Fruit fly (Drosophila melanogaster): ENCODE results near the gene Hmgcr.

Hmgcr gene

DNA sequence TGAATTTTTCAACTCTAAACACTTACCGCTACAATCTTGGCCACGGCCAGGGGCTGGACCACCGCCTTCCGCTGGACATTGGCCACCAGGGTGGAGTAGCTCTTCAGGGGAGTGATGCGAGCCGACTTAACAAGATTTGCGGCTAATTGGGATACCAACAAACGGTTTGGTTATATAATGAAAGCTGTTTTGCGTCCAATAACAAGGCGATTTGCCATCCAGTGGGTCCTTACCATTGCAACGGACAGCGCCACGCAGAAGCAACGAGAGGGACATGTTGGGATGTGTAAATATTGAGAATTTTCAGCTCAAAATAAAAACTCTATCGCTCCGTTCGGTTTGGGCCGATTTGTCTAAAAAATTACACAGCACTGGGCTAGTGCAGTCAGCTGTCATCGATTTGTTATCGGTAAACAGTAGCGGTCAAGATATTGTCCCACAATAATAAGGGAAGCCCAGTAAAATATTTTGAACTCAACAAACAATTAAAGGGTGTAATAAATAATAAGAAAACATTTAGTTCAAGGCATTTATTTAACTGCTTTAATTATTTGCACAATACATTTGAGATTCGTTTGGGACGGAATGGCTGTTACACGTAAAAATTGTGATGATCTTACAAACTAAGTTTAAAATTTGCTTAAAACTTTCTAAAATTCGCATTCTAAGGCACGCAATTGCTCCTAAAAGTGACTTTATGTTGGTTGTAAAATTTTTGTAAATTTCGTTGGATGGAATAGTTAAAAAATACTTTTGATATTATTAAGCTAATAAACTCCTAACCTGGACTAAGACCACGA lies 27.3 kb downstream of the Hmgcr start, which contains the start of gene SdhD (continued):
- TF ChIP-seq unpg (GFP tag; optimal IDR thresholded peaks at IDR 0.05) (peak; percentile 6), phol (tag; optimal IDR thresholded peaks at IDR 0.05) (no peak), nerfin-1 (tag; optimal IDR thresholded peaks at IDR 0.05) (no peak), slp2 (GFP tag; optimal IDR thresholded peaks at IDR 0.05) (no peak), CG4617 (GFP tag; optimal IDR thresholded peaks at IDR 0.05; ENCODE audit: borderline replicate concordance) (peak; percentile 77), CG15479 (GFP tag; optimal IDR thresholded peaks at IDR 0.05) (no peak), Myb (GFP tag; optimal IDR thresholded peaks at IDR 0.05) (peak; percentile 53), CG14860 (GFP tag; IDR thresholded peaks at IDR 0.05; ENCODE audit: partially characterized antibody) (0 out of 3 replicates have a peak, but pooled peaks have one; percentile 7), B-H1 (GFP tag; IDR thresholded peaks at IDR 0.05) (no peak), HLH4C (GFP tag; IDR thresholded peaks at IDR 0.05; ENCODE audit: partially characterized antibody) (peak; percentile 63), CG10979 (tag; optimal IDR thresholded peaks at IDR 0.05) (no peak), slbo (GFP tag; IDR thresholded peaks at IDR 0.05) (peak; percentile 37; the same call in 1 of the 2 replicates), sqz (GFP tag; optimal IDR thresholded peaks at IDR 0.05) (no peak), CG13624 (GFP tag; optimal IDR thresholded peaks at IDR 0.05) (peak; percentile 15), MBD-R2 (GFP tag; IDR thresholded peaks at IDR 0.05) (peak; percentile 93), ash1 (GFP tag; optimal IDR thresholded peaks at IDR 0.05) (no peak), CG11723 (GFP tag; optimal IDR thresholded peaks at IDR 0.05) (no peak), twi (tag; optimal IDR thresholded peaks at IDR 0.05) (no peak), CG7987 (GFP tag; optimal IDR thresholded peaks at IDR 0.05) (peak; percentile 40), CG12155 (GFP tag; optimal IDR thresholded peaks at IDR 0.05) (peak; percentile 31), gcm2 (GFP tag; optimal IDR thresholded peaks at IDR 0.05) (no peak), tna (GFP tag; IDR thresholded peaks at IDR 0.05; ENCODE audit: partially characterized antibody) (peak; percentile 49), pros (GFP tag; optimal IDR thresholded peaks at IDR 0.05) (no peak), CG11398 (GFP tag; optimal IDR thresholded peaks at IDR 0.05) (no peak), CG16813 (GFP tag; IDR thresholded peaks at IDR 0.05; ENCODE audit: partially characterized antibody) (peak; percentile 12; the same call in 1 of the 3 replicates), CG17829 (tag; optimal IDR thresholded peaks at IDR 0.05) (peak; percentile 9), CG7839 (tag; optimal IDR thresholded peaks at IDR 0.05) (peak; percentile 3), psq (GFP tag; optimal IDR thresholded peaks at IDR 0.05) (no peak), vfl (GFP tag; optimal IDR thresholded peaks at IDR 0.05) (peak; percentile 53), CG10267 (tag; optimal IDR thresholded peaks at IDR 0.05) (peak; percentile 92), shn (GFP tag; optimal IDR thresholded peaks at IDR 0.05) (peak; percentile 0), croc (GFP tag; conservative IDR thresholded peaks at IDR 0.05) (no peak), hkb (optimal IDR thresholded peaks at IDR 0.05) (no peak), hkb (GFP tag; IDR thresholded peaks at IDR 0.05) (no peak), sna (GFP tag; IDR thresholded peaks at IDR 0.05; ENCODE audit: partially characterized antibody) (peak; percentile 44), CG2678 (tag; optimal IDR thresholded peaks at IDR 0.05) (peak; percentile 28), CG15073 (GFP tag; optimal IDR thresholded peaks at IDR 0.05) (peak; percentile 99), gcm (GFP tag; optimal IDR thresholded peaks at IDR 0.05) (no peak), Lpt (GFP tag; optimal IDR thresholded peaks at IDR 0.05) (no peak), Adf1 (GFP tag; IDR thresholded peaks at IDR 0.05) (no peak), Dip2 (GFP tag; IDR thresholded peaks at IDR 0.05) (no peak), Dll (GFP tag; IDR thresholded peaks at IDR 0.05; ENCODE audit: partially characterized antibody) (peak; percentile 55; the same call in 1 of the 4 replicates), BEAF-32 (GFP tag; optimal IDR thresholded peaks at IDR 0.05) (peak; percentile 48), CG15269 (tag; optimal IDR thresholded peaks at IDR 0.05) (peak; percentile 27), Atf6 (GFP tag; IDR thresholded peaks at IDR 0.05) (peak; percentile 16; the same call in 1 of the 2 replicates), trh (GFP tag; optimal IDR thresholded peaks at IDR 0.05) (no peak), Max (GFP tag; optimal IDR thresholded peaks at IDR 0.05) (no peak), CG6791 (GFP tag; IDR thresholded peaks at IDR 0.05; ENCODE audit: partially characterized antibody) (0 out of 3 replicates have a peak, but pooled peaks have one; percentile 28)
